Fruit fly (Drosophila melanogaster) whole organism, prepupa: Measurements from ENCODE around the gene Ugt37A3.

Source experiments
- CG10631 ChIP-seq: fragments of 200-800 bp; sonication (Bioruptor generic); optimal IDR thresholded peaks from 2 replicates; lab custom pipeline; 2016; ENCODE audit warnings: missing biosample characterization, missing genetic modification characterization
- CG10669 ChIP-seq: fragments of 200-800 bp; sonication (Bioruptor generic); optimal IDR thresholded peaks from 3 replicates; lab custom pipeline; 2018; ENCODE audit warnings: missing biosample characterization, mild to moderate bottlenecking, missing genetic modification characterization, moderate library complexity
- CG11294 ChIP-seq: fragments of 200-800 bp; sonication (Bioruptor generic); IDR thresholded peaks from 2 replicates; pipeline ENCODE4 v1.3.6; 2022; ENCODE audit warnings: missing biosample characterization, missing genetic modification characterization
- CG11762 ChIP-seq: fragments of 200-800 bp; sonication (Bioruptor generic); optimal IDR thresholded peaks from 3 replicates; lab custom pipeline; 2016; ENCODE audit warnings: missing biosample characterization, missing genetic modification characterization; ENCODE audit not compliant: insufficient read depth
- CG11902 ChIP-seq: fragments of 200-800 bp; sonication (Bioruptor generic); optimal IDR thresholded peaks from 3 replicates; lab custom pipeline; 2016; ENCODE audit warnings: missing biosample characterization, missing genetic modification characterization
- CG15336 ChIP-seq: fragments of 200-800 bp; sonication (Bioruptor generic); IDR thresholded peaks from 2 replicates; pipeline ENCODE4 v1.3.6; 2022; ENCODE audit warnings: missing biosample characterization, missing genetic modification characterization
- CG1621 ChIP-seq: fragments of 200-800 bp; sonication (Bioruptor generic); optimal IDR thresholded peaks from 3 replicates; lab custom pipeline; 2018; ENCODE audit warnings: missing biosample characterization, mild to moderate bottlenecking, missing genetic modification characterization
- CG16779 ChIP-seq: fragments of 200-800 bp; sonication (Bioruptor generic); optimal IDR thresholded peaks from 3 replicates; lab custom pipeline; 2017; ENCODE audit warnings: missing biosample characterization, mild to moderate bottlenecking, missing genetic modification characterization
- CG3032 ChIP-seq: fragments of 200-800 bp; optimal IDR thresholded peaks from 2 replicates; lab custom pipeline; 2019; ENCODE audit warnings: missing biosample characterization, mild to moderate bottlenecking, missing genetic modification characterization, moderate library complexity
- CG32006 ChIP-seq: fragments of 200-800 bp; sonication (Bioruptor generic); optimal IDR thresholded peaks from 3 replicates; lab custom pipeline; 2017; ENCODE audit warnings: missing biosample characterization, mild to moderate bottlenecking, missing genetic modification characterization
- CG34406 ChIP-seq: fragments of 200-800 bp; sonication (Bioruptor generic); optimal IDR thresholded peaks from 3 replicates; lab custom pipeline; 2016; ENCODE audit warnings: missing biosample characterization, missing genetic modification characterization
- CG6276 ChIP-seq: fragments of 200-800 bp; sonication (Bioruptor generic); optimal IDR thresholded peaks from 2 replicates; lab custom pipeline; 2017; ENCODE audit warnings: missing biosample characterization, mild to moderate bottlenecking, missing genetic modification characterization
- CG6808 ChIP-seq: fragments of 200-800 bp; sonication (Bioruptor generic); optimal IDR thresholded peaks from 3 replicates; lab custom pipeline; 2017; ENCODE audit warnings: missing biosample characterization, missing genetic modification characterization, mild to moderate bottlenecking, moderate library complexity, missing genetic modification reagents
- CG6854 ChIP-seq: fragments of 200-800 bp; sonication (Bioruptor generic); optimal IDR thresholded peaks from 2 replicates; lab custom pipeline; 2017; ENCODE audit warnings: missing biosample characterization, mild to moderate bottlenecking, missing genetic modification characterization
- CG7368 ChIP-seq: fragments of 200-800 bp; sonication (Bioruptor generic); optimal IDR thresholded peaks from 3 replicates; lab custom pipeline; 2016; ENCODE audit warnings: missing biosample characterization, missing genetic modification characterization
- CG8119 ChIP-seq: fragments of 200-800 bp; sonication (Bioruptor generic); IDR thresholded peaks from 3 replicates; pipeline ENCODE4 v1.3.6; 2022; ENCODE audit warnings: missing biosample characterization, missing genetic modification characterization
- CG8632 ChIP-seq: fragments of 200-800 bp; sonication (Bioruptor generic); optimal IDR thresholded peaks from 3 replicates; lab custom pipeline; 2016; ENCODE audit warnings: missing biosample characterization, missing genetic modification characterization
- CG9139 ChIP-seq: fragments of 200-800 bp; sonication (Bioruptor generic); optimal IDR thresholded peaks from 3 replicates; lab custom pipeline; 2017; ENCODE audit warnings: missing biosample characterization, mild to moderate bottlenecking, missing genetic modification characterization
- Ets21C ChIP-seq: fragments of 200-800 bp; sonication (Bioruptor generic); optimal IDR thresholded peaks from 3 replicates; lab custom pipeline; 2016; ENCODE audit warnings: missing biosample characterization, missing genetic modification characterization
- Ets96B ChIP-seq: fragments of 200-800 bp; optimal IDR thresholded peaks from 2 replicates; lab custom pipeline; 2019; ENCODE audit warnings: missing biosample characterization, mild to moderate bottlenecking, missing genetic modification characterization, moderate library complexity
- Gug ChIP-seq: fragments of 200-800 bp; sonication (Bioruptor generic); IDR thresholded peaks from 2 replicates; pipeline ENCODE4 v1.3.6; 2022; ENCODE audit warnings: missing biosample characterization, missing genetic modification characterization
- Hr38 ChIP-seq: sonication (Bioruptor generic); optimal IDR thresholded peaks from 2 replicates; lab custom pipeline; 2016; ENCODE audit warnings: missing biosample characterization, missing genetic modification characterization
- Lpt ChIP-seq: fragments of 200-800 bp; sonication (Bioruptor generic); optimal IDR thresholded peaks from 3 replicates; lab custom pipeline; 2016; ENCODE audit warnings: missing biosample characterization, missing genetic modification characterization
- Sox102F ChIP-seq: fragments of 200-800 bp; sonication (Bioruptor generic); optimal IDR thresholded peaks from 2 replicates; lab custom pipeline; 2016; ENCODE audit warnings: missing biosample characterization, mild to moderate bottlenecking, missing genetic modification characterization
- Sox14 ChIP-seq: fragments of 200-800 bp; sonication (Bioruptor generic); optimal IDR thresholded peaks from 3 replicates; lab custom pipeline; 2016; ENCODE audit warnings: missing biosample characterization, missing genetic modification characterization
- Sox15 ChIP-seq: fragments of 200-800 bp; sonication (Bioruptor generic); optimal IDR thresholded peaks from 3 replicates; lab custom pipeline; 2016; ENCODE audit warnings: missing biosample characterization, missing genetic modification characterization
- acj6 ChIP-seq: fragments of 200-800 bp; sonication (Bioruptor generic); optimal IDR thresholded peaks from 3 replicates; lab custom pipeline; 2016; ENCODE audit warnings: missing biosample characterization, missing genetic modification characterization
- cyc ChIP-seq: fragments of 200-800 bp; sonication (Bioruptor generic); optimal IDR thresholded peaks from 3 replicates; lab custom pipeline; 2016; ENCODE audit warnings: missing biosample characterization, missing genetic modification characterization
- dsx ChIP-seq: fragments of 200-800 bp; optimal IDR thresholded peaks from 3 replicates; lab custom pipeline; 2019; ENCODE audit warnings: missing biosample characterization, mild to moderate bottlenecking, missing genetic modification characterization, moderate library complexity; ENCODE audit not compliant: poor library complexity, severe bottlenecking
- eg ChIP-seq: fragments of 200-800 bp; sonication (Bioruptor generic); IDR thresholded peaks from 3 replicates; pipeline ENCODE4 v1.3.6; 2022; ENCODE audit warnings: missing biosample characterization, missing genetic modification characterization
- esn ChIP-seq: fragments of 200-800 bp; sonication (Bioruptor generic); optimal IDR thresholded peaks from 2 replicates; lab custom pipeline; 2016; ENCODE audit warnings: missing biosample characterization, mild to moderate bottlenecking, missing genetic modification characterization, moderate library complexity
- fkh ChIP-seq: fragments of 200-800 bp; sonication (Bioruptor generic); optimal IDR thresholded peaks from 3 replicates; lab custom pipeline; 2017; ENCODE audit warnings: missing biosample characterization, mild to moderate bottlenecking, missing genetic modification characterization, moderate library complexity
- lz ChIP-seq: fragments of 200-800 bp; sonication (Bioruptor generic); optimal IDR thresholded peaks from 3 replicates; lab custom pipeline; 2016; ENCODE audit warnings: missing biosample characterization, missing genetic modification characterization
- net ChIP-seq: fragments of 200-800 bp; sonication (Bioruptor generic); optimal IDR thresholded peaks from 3 replicates; lab custom pipeline; 2016; ENCODE audit warnings: missing biosample characterization, missing genetic modification characterization
- pdm3 ChIP-seq: fragments of 200-800 bp; sonication (Bioruptor generic); optimal IDR thresholded peaks from 3 replicates; lab custom pipeline; 2016; ENCODE audit warnings: missing biosample characterization, missing genetic modification characterization
- salr ChIP-seq, 2 experiments: fragments of 200-800 bp; sonication (Bioruptor generic); optimal IDR thresholded peaks; 3 replicates each; lab custom pipeline; 2016 to 2018; ENCODE audit warnings: missing biosample characterization in 2 of 2, missing genetic modification characterization in 2 of 2, mild to moderate bottlenecking in 1 of 2
- spab ChIP-seq: fragments of 200-800 bp; sonication (Bioruptor generic); optimal IDR thresholded peaks from 2 replicates; lab custom pipeline; 2017; ENCODE audit warnings: missing biosample characterization, mild to moderate bottlenecking, missing genetic modification characterization, missing genetic modification reagents
- ss ChIP-seq, 2 experiments: fragments of 200-800 bp; sonication (Bioruptor generic); optimal IDR thresholded peaks; 2 replicates in 1 of 2; 3 replicates in 1 of 2; lab custom pipeline; 2017 to 2018; ENCODE audit warnings: mild to moderate bottlenecking in 2 of 2, missing biosample characterization in 2 of 2, missing genetic modification characterization in 2 of 2, moderate library complexity in 1 of 2
- svp ChIP-seq: fragments of 200-800 bp; sonication (Bioruptor generic); peaks from one replicate; lab custom pipeline; 2016; ENCODE audit warnings: missing biosample characterization, missing genetic modification characterization
- vri ChIP-seq: fragments of 200-800 bp; sonication (Bioruptor generic); optimal IDR thresholded peaks from 3 replicates; lab custom pipeline; 2016; ENCODE audit warnings: missing biosample characterization, mild to moderate bottlenecking, missing genetic modification characterization

Gene Ugt37A3

DNA sequence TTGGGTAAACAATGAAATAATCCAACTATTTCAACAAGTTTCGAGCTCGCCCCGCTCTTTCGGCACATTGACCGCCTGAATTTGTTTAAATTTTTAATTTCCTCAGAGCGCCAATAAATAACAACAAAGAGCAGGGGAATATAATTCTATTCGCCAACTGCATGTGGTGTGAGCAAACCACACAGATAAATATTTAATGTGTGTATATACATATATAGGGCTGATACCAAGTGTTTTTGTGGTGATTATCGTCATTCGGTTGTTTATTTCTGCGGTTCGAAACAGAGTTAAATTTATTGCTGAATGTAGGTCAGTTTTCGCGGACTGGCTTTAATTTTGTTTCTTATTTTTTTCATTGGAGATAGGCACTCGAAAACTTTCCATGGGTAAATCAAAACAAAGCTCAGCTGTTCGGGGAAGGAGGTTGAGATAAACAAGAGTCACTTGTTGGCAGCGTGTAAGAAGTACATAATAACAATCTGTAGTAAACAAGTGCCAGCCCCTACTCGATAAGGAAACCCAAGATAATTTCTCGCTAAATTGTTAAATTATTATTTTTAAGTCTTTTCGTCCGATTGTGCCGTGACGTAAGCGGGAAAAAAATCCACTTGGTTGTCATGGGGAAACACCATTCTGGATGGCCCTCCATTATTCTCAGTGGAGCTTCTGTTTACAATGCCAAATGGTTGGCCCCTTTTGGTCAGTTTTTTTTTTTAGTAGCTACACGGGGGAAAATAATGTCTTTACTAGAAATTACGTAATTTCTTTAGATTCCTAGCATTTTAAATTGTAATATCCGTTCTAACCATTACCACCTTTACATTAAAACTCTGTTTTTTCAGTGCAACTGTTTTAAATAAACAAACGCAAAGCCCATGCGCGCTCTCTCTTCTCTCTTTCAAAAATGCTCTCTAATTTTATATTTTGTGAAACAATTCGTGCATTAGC, 25.6 kb downstream of the Ugt37A3 start (continued):
- TF ChIP-seq Ets96B (tag; lab: Kevin White, UChicago), result no peak
- TF ChIP-seq Sox15, result no peak
- TF ChIP-seq Lpt, result no peak
- TF ChIP-seq vri (GFP tag; lab: Kevin White, UChicago), result peak; percentile 62
- peak; percentile 2 for TF ChIP-seq CG8632 (GFP tag; lab: Kevin White, UChicago)
- TF ChIP-seq CG32006 (GFP tag; lab: Kevin White, UChicago), result peak; percentile 61
- TF ChIP-seq cyc (GFP tag; lab: Kevin White, UChicago), result no peak
- peak; percentile 10 for TF ChIP-seq CG6808 (GFP tag; lab: Kevin White, UChicago)
- peak; percentile 65; the same call in 1 of the 3 replicates for TF ChIP-seq eg (GFP tag; lab: Robert Waterston, UW)
- peak; percentile 53 for TF ChIP-seq Gug (GFP tag; lab: Robert Waterston, UW)
- no peak for TF ChIP-seq CG34406 (GFP tag; lab: Kevin White, UChicago)
- TF ChIP-seq CG3032, result no peak
- no peak for TF ChIP-seq CG16779 (tag; lab: Kevin White, UChicago)
- peak; percentile 65 for TF ChIP-seq fkh
- TF ChIP-seq svp (GFP tag; lab: Kevin White, UChicago), result peak; percentile 87
- no peak for TF ChIP-seq dsx (GFP tag; lab: Kevin White, UChicago)
- peak; percentile 51 for TF ChIP-seq CG10631 (GFP tag; lab: Kevin White, UChicago)
- peak; percentile 41 for TF ChIP-seq pdm3 (GFP tag; lab: Kevin White, UChicago)
- TF ChIP-seq Sox102F (GFP tag; lab: Kevin White, UChicago), result no peak
- TF ChIP-seq Hr38 (GFP tag; lab: Kevin White, UChicago), result no peak
- TF ChIP-seq spab, result no peak
- peak; percentile 38 for TF ChIP-seq lz (GFP tag; lab: Kevin White, UChicago)
- TF ChIP-seq Ets21C, result no peak
- TF ChIP-seq acj6, result peak; percentile 24
- no peak for TF ChIP-seq net
- TF ChIP-seq CG7368 (GFP tag; lab: Kevin White, UChicago), result peak; percentile 25
- TF ChIP-seq CG11294 (GFP tag; lab: Robert Waterston, UW), result peak; percentile 61
- TF ChIP-seq CG11762 (GFP tag; lab: Kevin White, UChicago), result no peak

DNA sequence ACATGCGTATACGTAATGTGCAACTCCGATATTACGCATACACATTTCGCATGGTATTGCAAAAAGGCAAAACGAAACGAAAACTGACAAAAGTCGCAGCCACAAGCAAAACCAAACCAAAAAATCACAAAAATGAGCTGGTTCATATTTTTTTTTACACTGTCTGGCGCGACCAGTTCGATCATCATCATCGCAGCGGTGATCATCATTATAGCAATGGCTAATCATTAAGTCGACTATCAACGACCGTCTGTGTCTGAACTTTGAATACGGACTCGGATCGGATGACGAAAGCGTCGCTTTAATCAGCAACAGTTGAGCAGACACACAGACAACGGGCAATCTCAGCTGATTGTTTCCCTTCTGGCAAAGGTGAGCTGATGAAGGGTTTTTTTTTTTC, 26.6 kb downstream of the Ugt37A3 start:
- TF ChIP-seq CG11902, result no peak
- peak; percentile 77 for TF ChIP-seq CG6276
- TF ChIP-seq salr (GFP tag; optimal IDR thresholded peaks at IDR 0.05; lab: Kevin White, UChicago), result no peak
- peak; percentile 6 for TF ChIP-seq CG11762 (GFP tag; lab: Kevin White, UChicago)
- TF ChIP-seq CG9139 (GFP tag; lab: Kevin White, UChicago), result peak; percentile 75
- TF ChIP-seq esn (GFP tag; lab: Kevin White, UChicago), result no peak
- peak; percentile 34 for TF ChIP-seq spab
- TF ChIP-seq ss (GFP tag; optimal IDR thresholded peaks at IDR 0.05; lab: Kevin White, UChicago), result peak; percentile 78 to 81
- no peak for TF ChIP-seq dsx (GFP tag; lab: Kevin White, UChicago)
- peak; percentile 38; the same call in 2 of the 3 replicates for TF ChIP-seq eg (GFP tag; lab: Robert Waterston, UW)
- no peak for TF ChIP-seq CG6854 (GFP tag; lab: Kevin White, UChicago)
- TF ChIP-seq CG1621 (tag; lab: Kevin White, UChicago), result peak; percentile 63
- TF ChIP-seq CG8119, result peak; percentile 46; the same call in 2 of the 3 replicates
- peak; percentile 68 for TF ChIP-seq CG6808 (GFP tag; lab: Kevin White, UChicago)
- no peak for TF ChIP-seq CG10631 (GFP tag; lab: Kevin White, UChicago)
- TF ChIP-seq Sox14 (GFP tag; lab: Kevin White, UChicago), result no peak
- TF ChIP-seq CG15336 (GFP tag; lab: Robert Waterston, UW), result peak; percentile 57
- TF ChIP-seq CG10669, result peak; percentile 41
- TF ChIP-seq net, result peak; percentile 53
- TF ChIP-seq Gug (GFP tag; lab: Robert Waterston, UW), result no peak
- TF ChIP-seq svp (GFP tag; lab: Kevin White, UChicago), result peak; percentile 86
- TF ChIP-seq Ets21C, result no peak
- TF ChIP-seq, all 60 proteins: peak for 13
